Worm (Caenorhabditis elegans) whole organism, late embryonic: ENCODE data around the gene F49F1.11.
"Not testable (repeated sequence)": the region's sequence is repeated elsewhere in the genome, so short reads cannot be mapped to it uniquely, and the experiment has no call there.

Source experiments
- ceh-6 ChIP-seq: fragments of 200-800 bp; sonication (Bioruptor generic); optimal IDR thresholded peaks from 2 replicates; lab custom pipeline; 2018; ENCODE audit warnings: mild to moderate bottlenecking, missing genetic modification characterization, missing compliant biosample characterization
- hlh-30 ChIP-seq: sonication (generic microtip); optimal IDR thresholded peaks from 2 replicates; lab custom pipeline; 2017; ENCODE audit warnings: antibody characterized with exemption, missing genetic modification characterization, missing compliant biosample characterization; ENCODE audit not compliant: insufficient read depth
- lin-11 ChIP-seq: fragments of 200-800 bp; sonication (Bioruptor generic); optimal IDR thresholded peaks from 2 replicates; lab custom pipeline; 2018; ENCODE audit warnings: mild to moderate bottlenecking, missing genetic modification characterization, missing compliant biosample characterization
- nhr-232 ChIP-seq: sonication (generic microtip); optimal IDR thresholded peaks from 2 replicates; lab custom pipeline; 2016; ENCODE audit warnings: missing genetic modification characterization, missing compliant biosample characterization
- pha-4 ChIP-seq: fragments of 150-350 bp; optimal IDR thresholded peaks from 2 replicates; lab custom pipeline; 2018; ENCODE audit warnings: missing biosample characterization, missing genetic modification reagents, missing genetic modification characterization
- tbx-2 ChIP-seq: sonication (generic microtip); optimal IDR thresholded peaks from 2 replicates; lab custom pipeline; 2016; ENCODE audit warnings: missing genetic modification characterization, missing compliant biosample characterization
- tbx-7 ChIP-seq: sonication (generic microtip); optimal IDR thresholded peaks from 2 replicates; lab custom pipeline; 2016; ENCODE audit warnings: missing genotype, missing genetic modification characterization, missing compliant biosample characterization

DNA sequence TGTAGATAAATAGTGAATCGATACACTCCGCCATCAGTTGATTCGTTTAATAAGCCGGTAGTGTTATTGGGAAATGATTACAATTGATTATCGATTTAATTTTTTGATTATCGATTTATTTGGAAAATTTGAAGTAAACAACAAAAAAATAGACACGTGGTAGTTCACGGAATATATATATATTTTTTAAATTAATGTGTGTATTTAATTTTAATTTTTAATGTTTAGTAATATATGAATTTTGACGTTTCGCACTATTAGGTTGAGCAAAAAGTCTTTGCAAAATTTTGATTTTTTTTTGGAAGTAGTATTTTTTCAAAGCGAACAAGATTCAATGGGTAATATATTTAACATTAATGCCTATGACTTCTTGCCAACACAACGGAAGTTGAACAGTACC lies 1.8 kb upstream of the F49F1.11 start, which contains the start of gene F49F1.12:
- not testable (repeated sequence) for TF ChIP-seq ceh-6; nhr-232 (tag; lab: Kevin White, UChicago); lin-11 (tag; lab: Kevin White, UChicago); tbx-2 (tag; lab: Kevin White, UChicago); pha-4 (tag; lab: Kevin White, UChicago); hlh-30 (tag; lab: Kevin White, UChicago); tbx-7
